Worm (Caenorhabditis elegans) whole organism, L4 larva: ENCODE measurements around the gene flp-15.
A peak's percentile ranks its signal among the peaks of the same experiment; 100 is the strongest.

Experiments
- F37D6.2 ChIP-seq: sonication (generic microtip); optimal IDR thresholded peaks from 2 replicates; lab custom pipeline; 2016; ENCODE audit warnings: mild to moderate bottlenecking, missing genetic modification characterization, missing compliant biosample characterization
- F49E8.2 ChIP-seq: sonication (generic microtip); optimal IDR thresholded peaks from 2 replicates; lab custom pipeline; 2016; ENCODE audit warnings: missing compliant biosample characterization, mild to moderate bottlenecking, missing genetic modification characterization, borderline replicate concordance
- T20F7.1 ChIP-seq: fragments of 200-800 bp; sonication (Bioruptor generic); optimal IDR thresholded peaks from 2 replicates; lab custom pipeline; 2018; ENCODE audit warnings: mild to moderate bottlenecking, missing genetic modification characterization, missing compliant biosample characterization
- T26A8.4 ChIP-seq: fragments of 200-800 bp; sonication (Bioruptor generic); IDR thresholded peaks from 2 replicates; pipeline ENCODE4 v1.3.6; 2022; ENCODE audit warnings: missing genetic modification characterization, missing compliant biosample characterization
- Y105C5A.15 ChIP-seq: fragments of 200-800 bp; sonication (Bioruptor generic); IDR thresholded peaks from 2 replicates; pipeline ENCODE4 v1.3.6; 2022; ENCODE audit warnings: missing genetic modification characterization, missing compliant biosample characterization
- ZK546.5 ChIP-seq, 2 experiments: sonication (generic microtip); optimal IDR thresholded peaks; 2 replicates each; lab custom pipeline; 2017; ENCODE audit warnings: missing biosample characterization in 2 of 2, missing genetic modification characterization in 2 of 2
- attf-4 ChIP-seq: sonication (generic microtip); optimal IDR thresholded peaks from 3 replicates; lab custom pipeline; 2017; ENCODE audit warnings: missing biosample characterization, missing genetic modification characterization
- ceh-62 ChIP-seq: sonication (generic microtip); optimal IDR thresholded peaks from 2 replicates; lab custom pipeline; 2017; ENCODE audit warnings: missing biosample characterization, missing genetic modification characterization
- ceh-82 ChIP-seq: sonication (generic microtip); optimal IDR thresholded peaks from 2 replicates; lab custom pipeline; 2017; ENCODE audit warnings: missing biosample characterization, missing genetic modification characterization
- daf-16 ChIP-seq, 3 experiments: sonication (generic microtip); optimal IDR thresholded peaks; 2 replicates each; lab custom pipeline; 2016 to 2017; ENCODE audit warnings: missing genetic modification characterization in 3 of 3, missing genetic modification reagents in 3 of 3, mild to moderate bottlenecking in 2 of 3, missing compliant biosample characterization in 2 of 3, missing biosample characterization in 1 of 3, moderate library complexity in 1 of 3
- daf-19 ChIP-seq: fragments of 200-800 bp; sonication (Bioruptor generic); conservative IDR thresholded peaks from 2 replicates; pipeline ENCODE4 v1.3.6; 2022; ENCODE audit warnings: missing genetic modification characterization, missing compliant biosample characterization
- dmd-9 ChIP-seq: fragments of 200-800 bp; sonication (Bioruptor generic); IDR thresholded peaks from 2 replicates; pipeline ENCODE4 v1.3.6; 2022; ENCODE audit warnings: missing genetic modification reagents, missing genetic modification characterization, missing compliant biosample characterization
- dve-1 ChIP-seq: sonication (generic microtip); optimal IDR thresholded peaks from 2 replicates; lab custom pipeline; 2017; ENCODE audit warnings: antibody characterized with exemption, mild to moderate bottlenecking, missing genetic modification characterization, missing compliant biosample characterization; ENCODE audit not compliant: insufficient read depth
- egl-43 ChIP-seq: fragments of 200-800 bp; sonication (Bioruptor generic); IDR thresholded peaks from 2 replicates; pipeline ENCODE4 v1.3.6; 2022; ENCODE audit warnings: missing genetic modification reagents, missing genetic modification characterization, missing compliant biosample characterization
- fos-1 ChIP-seq: fragments of 150-350 bp; optimal IDR thresholded peaks from 2 replicates; lab custom pipeline; 2014; ENCODE audit warnings: missing biosample characterization, missing genetic modification characterization
- hif-1 ChIP-seq, 2 experiments: sonication (generic microtip); optimal IDR thresholded peaks; 2 replicates each; lab custom pipeline; 2016 to 2017; ENCODE audit warnings: missing compliant biosample characterization in 2 of 2, missing genetic modification characterization in 2 of 2, missing genetic modification reagents in 2 of 2, missing genotype in 2 of 2, mild to moderate bottlenecking in 1 of 2
- hlh-11 ChIP-seq: fragments of 200-800 bp; sonication (Bioruptor generic); optimal IDR thresholded peaks from 2 replicates; lab custom pipeline; 2018; ENCODE audit warnings: mild to moderate bottlenecking, missing genetic modification characterization, missing compliant biosample characterization
- hmg-1.1 ChIP-seq: fragments of 200-800 bp; sonication (Bioruptor generic); IDR thresholded peaks from 2 replicates; pipeline ENCODE4 v1.3.6; 2022; ENCODE audit warnings: missing genetic modification reagents, missing genetic modification characterization, missing compliant biosample characterization
- lim-7 ChIP-seq: fragments of 200-800 bp; sonication (Bioruptor generic); IDR thresholded peaks from 2 replicates; pipeline ENCODE4 v1.3.6; 2022; ENCODE audit warnings: missing genetic modification characterization, missing compliant biosample characterization
- lin-38 ChIP-seq: fragments of 200-800 bp; sonication (Bioruptor generic); IDR thresholded peaks from 2 replicates; pipeline ENCODE4 v1.3.6; 2022; ENCODE audit warnings: missing genetic modification reagents, missing genetic modification characterization, missing compliant biosample characterization
- lsy-2 ChIP-seq, 2 experiments: fragments of 150-350 bp in 1 of 2; sonication (generic microtip) in 1 of 2; optimal IDR thresholded peaks; 2 replicates each; lab custom pipeline; 2014 to 2017; ENCODE audit warnings: missing biosample characterization in 2 of 2, missing genetic modification characterization in 2 of 2
- madf-5 ChIP-seq, 2 experiments: fragments of 200-800 bp; sonication (Bioruptor generic); IDR thresholded peaks; 2 replicates each; pipeline ENCODE4 v1.3.6; 2022; ENCODE audit warnings: missing compliant biosample characterization in 2 of 2, missing genetic modification characterization in 2 of 2
- madf-9 ChIP-seq: fragments of 200-800 bp; sonication (Bioruptor generic); conservative IDR thresholded peaks from 2 replicates; pipeline ENCODE4 v1.3.6; 2022; ENCODE audit warnings: missing genetic modification reagents, missing genetic modification characterization, missing compliant biosample characterization
- mep-1 ChIP-seq: fragments of 150-350 bp; sonication (generic microtip); optimal IDR thresholded peaks from 3 replicates; lab custom pipeline; 2014; ENCODE audit warnings: missing biosample characterization, missing genetic modification characterization
- mes-2 ChIP-seq: sonication (generic microtip); optimal IDR thresholded peaks from 2 replicates; lab custom pipeline; 2016; ENCODE audit warnings: missing genotype, mild to moderate bottlenecking, missing genetic modification characterization, missing compliant biosample characterization; ENCODE audit not compliant: poor library complexity, severe bottlenecking
- mxl-3 ChIP-seq: fragments of 200-800 bp; sonication (Bioruptor generic); optimal IDR thresholded peaks from 2 replicates; lab custom pipeline; 2018; ENCODE audit warnings: mild to moderate bottlenecking, missing genetic modification characterization, missing compliant biosample characterization
- nhr-111 ChIP-seq: fragments of 200-800 bp; sonication (Bioruptor generic); optimal IDR thresholded peaks from 2 replicates; lab custom pipeline; 2018; ENCODE audit warnings: mild to moderate bottlenecking, missing genetic modification characterization, missing compliant biosample characterization
- nhr-25 ChIP-seq: sonication (generic microtip); optimal IDR thresholded peaks from 2 replicates; lab custom pipeline; 2017; ENCODE audit warnings: missing genetic modification characterization, mild to moderate bottlenecking, missing compliant biosample characterization, antibody characterized with exemption, moderate library complexity, borderline replicate concordance; ENCODE audit not compliant: insufficient read depth
- nhr-28 ChIP-seq: fragments of 150-350 bp; optimal IDR thresholded peaks from 2 replicates; lab custom pipeline; 2014; ENCODE audit warnings: missing biosample characterization, missing genetic modification characterization
- nhr-42 ChIP-seq: fragments of 200-800 bp; sonication (Bioruptor generic); IDR thresholded peaks from 2 replicates; pipeline ENCODE4 v1.3.6; 2022; ENCODE audit warnings: missing genetic modification characterization, missing compliant biosample characterization
- nhr-6 ChIP-seq: fragments of 150-350 bp; optimal IDR thresholded peaks from 2 replicates; lab custom pipeline; 2014; ENCODE audit warnings: missing biosample characterization, missing genetic modification characterization
- nhr-76 ChIP-seq: fragments of 150-350 bp; optimal IDR thresholded peaks from 2 replicates; lab custom pipeline; 2014; ENCODE audit warnings: missing biosample characterization, missing genetic modification characterization
- pha-4 ChIP-seq, 2 experiments: fragments of 150-350 bp in 1 of 2; fragments of 200-800 bp in 1 of 2; sonication (Bioruptor generic) in 1 of 2; IDR thresholded peaks in 1 of 2; optimal IDR thresholded peaks in 1 of 2; 2 replicates each; pipeline versions ENCODE4 v1.3.6 to Lab custom; 2014 to 2022; ENCODE audit warnings: missing genetic modification characterization in 2 of 2, missing genetic modification reagents in 2 of 2, missing biosample characterization in 1 of 2, missing compliant biosample characterization in 1 of 2
- pqm-1 ChIP-seq: sonication (generic microtip); optimal IDR thresholded peaks from 2 replicates; lab custom pipeline; 2017; ENCODE audit warnings: missing biosample characterization, missing genetic modification characterization
- set-16 ChIP-seq: fragments of 200-800 bp; sonication (Bioruptor generic); IDR thresholded peaks from 2 replicates; pipeline ENCODE4 v1.3.6; 2022; ENCODE audit warnings: missing genetic modification reagents, missing genetic modification characterization, missing compliant biosample characterization
- skn-1 ChIP-seq: fragments of 150-350 bp; optimal IDR thresholded peaks from 2 replicates; lab custom pipeline; 2014; ENCODE audit warnings: missing biosample characterization, missing genetic modification characterization
- snpc-1.2 ChIP-seq: fragments of 200-800 bp; sonication (Bioruptor generic); IDR thresholded peaks from 2 replicates; pipeline ENCODE4 v1.3.6; 2022; ENCODE audit warnings: missing genetic modification reagents, missing genetic modification characterization, missing compliant biosample characterization
- spr-3 ChIP-seq: fragments of 200-800 bp; sonication (Bioruptor generic); optimal IDR thresholded peaks from 2 replicates; lab custom pipeline; 2018; ENCODE audit warnings: mild to moderate bottlenecking, missing genetic modification characterization, missing compliant biosample characterization
- unc-62 ChIP-seq, 3 experiments: fragments of 150-350 bp in 1 of 3; sonication (generic microtip); optimal IDR thresholded peaks in 2 of 3; peaks in 1 of 3; 1 replicate in 1 of 3; 2 replicates in 2 of 3; lab custom pipeline; 2014 to 2017; ENCODE audit warnings: missing biosample characterization in 3 of 3, missing genetic modification characterization in 3 of 3, missing genetic modification reagents in 3 of 3, missing genotype in 1 of 3
- zfp-3 ChIP-seq: fragments of 200-800 bp; sonication (Bioruptor generic); conservative IDR thresholded peaks from 2 replicates; pipeline ENCODE4 v1.3.6; 2022; ENCODE audit warnings: missing genetic modification reagents, missing genetic modification characterization, missing compliant biosample characterization
- zip-2 ChIP-seq: fragments of 150-350 bp; optimal IDR thresholded peaks from 2 replicates; lab custom pipeline; 2014; ENCODE audit warnings: missing biosample characterization, missing genetic modification characterization

The flp-15 gene

DNA sequence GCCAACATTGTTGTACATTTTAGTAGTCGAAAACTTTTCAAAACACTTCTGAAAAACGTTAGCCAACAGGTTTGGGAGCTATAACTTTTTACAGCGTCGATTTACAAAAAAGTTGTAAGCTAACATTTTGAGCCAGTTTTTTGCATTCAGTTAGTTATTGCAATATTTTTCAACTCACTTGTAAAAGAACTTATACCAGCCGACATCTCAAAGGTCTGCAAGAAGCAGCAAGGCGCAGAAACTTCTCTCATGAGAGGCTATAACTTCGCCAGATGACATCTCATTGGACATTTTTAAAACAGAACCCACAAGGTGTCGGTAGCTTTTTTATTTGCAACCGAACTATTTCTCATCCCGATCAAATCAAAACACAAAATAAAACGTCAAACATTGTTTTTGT lies 1.9 kb upstream of the flp-15 start:
- TF ChIP-seq ceh-62 (tag; lab: Kevin White, UChicago): no peak
- TF ChIP-seq unc-62 (GFP tag; optimal IDR thresholded peaks at IDR 0.05 in 1 of 2; lab: Kevin White, UChicago): peak in 1 of 2 experiments; percentile 92
- no peak for TF ChIP-seq unc-62 (tag; optimal IDR thresholded peaks at IDR 0.05; lab: Kevin White, UChicago)

DNA sequence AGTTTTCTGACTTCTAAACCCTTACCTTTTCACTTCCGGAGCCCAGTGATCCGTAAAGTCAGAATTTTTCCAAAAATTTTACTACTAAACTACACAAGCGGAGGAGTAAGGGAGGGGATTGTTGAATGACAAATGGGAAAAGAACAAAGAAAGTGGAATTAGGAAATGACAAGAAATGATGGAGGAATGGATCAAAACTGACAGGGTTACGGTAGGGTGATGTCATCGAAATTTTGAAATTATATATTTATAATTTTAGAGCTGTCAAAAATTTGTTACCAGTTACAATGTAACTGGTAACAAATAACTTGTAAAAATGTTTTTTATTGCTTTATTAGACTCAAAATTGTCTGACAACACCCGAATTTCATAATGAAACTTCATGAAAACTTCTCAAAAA lies 1.2 kb downstream of the flp-15 start:
- TF ChIP-seq nhr-76 (tag; lab: Kevin White, UChicago): no peak
- no peak for TF ChIP-seq ceh-82 (tag; lab: Kevin White, UChicago)
- peak in 1 of 2 experiments; percentile 42 for TF ChIP-seq lsy-2 (tag; optimal IDR thresholded peaks at IDR 0.05; lab: Kevin White, UChicago)
- no peak for TF ChIP-seq set-16 (GFP tag; lab: Robert Waterston, UW)
- peak in 1 of 2 experiments; percentile 64 for TF ChIP-seq unc-62 (GFP tag; optimal IDR thresholded peaks at IDR 0.05 in 1 of 2; lab: Kevin White, UChicago)
- no peak for TF ChIP-seq unc-62 (tag; optimal IDR thresholded peaks at IDR 0.05; lab: Kevin White, UChicago)
- no peak for TF ChIP-seq hif-1 (tag; optimal IDR thresholded peaks at IDR 0.05; lab: Kevin White, UChicago)
- no peak for TF ChIP-seq dmd-9
- TF ChIP-seq nhr-6 (tag; lab: Kevin White, UChicago): no peak
- no peak for TF ChIP-seq madf-5 (GFP tag; IDR thresholded peaks at IDR 0.05; lab: Robert Waterston, UW)
- no peak for TF ChIP-seq F49E8.2 (tag; lab: Kevin White, UChicago)

DNA sequence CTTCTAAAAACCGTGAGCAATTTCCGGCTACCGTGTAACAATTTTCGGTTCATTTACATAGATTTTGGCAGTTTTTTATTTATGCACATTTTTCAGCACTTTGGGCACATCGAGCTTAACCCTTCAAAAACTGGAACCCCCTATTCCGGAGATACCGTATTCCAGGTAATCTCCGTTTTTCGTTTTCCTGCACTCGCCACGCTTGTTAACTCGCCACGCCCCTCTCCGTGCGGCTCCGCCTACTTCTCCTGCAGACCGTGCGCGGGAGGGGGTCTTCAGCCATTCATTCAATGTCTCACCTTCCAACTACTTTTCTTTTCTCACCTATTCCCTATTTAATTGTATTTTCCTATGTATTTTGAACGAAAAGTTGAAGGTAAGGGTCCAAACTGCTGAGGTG lies 7.5 kb downstream of the flp-15 start:
- TF ChIP-seq Y105C5A.15 (GFP tag; lab: Robert Waterston, UW) (no peak), T20F7.1 (GFP tag; lab: Kevin White, UChicago) (no peak), egl-43 (0 out of 2 replicates have a peak, but pooled peaks have one; percentile 45), set-16 (GFP tag; lab: Robert Waterston, UW) (peak; percentile 32; the same call in 1 of the 2 replicates), fos-1 (tag; lab: Kevin White, UChicago) (no peak)

DNA sequence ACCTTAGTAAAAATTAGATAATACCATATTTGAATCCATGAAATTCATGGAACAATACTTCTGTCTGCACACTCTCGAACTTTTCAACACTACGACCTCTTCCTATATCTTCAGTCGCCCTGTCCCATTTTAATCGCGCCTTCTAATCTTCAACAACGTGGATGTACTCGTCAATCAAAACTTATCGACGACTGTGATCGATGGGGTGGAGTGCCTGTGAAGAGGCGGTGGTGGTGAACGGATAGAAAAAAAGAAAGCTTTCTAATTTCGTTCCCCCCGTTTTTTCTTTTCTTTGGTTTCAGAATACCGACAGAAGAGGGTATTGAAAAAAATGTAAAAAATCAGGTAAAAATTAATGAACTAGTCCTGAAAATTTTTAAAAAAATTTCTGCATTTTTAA lies 8.6 kb downstream of the flp-15 start:
- no peak for TF ChIP-seq ZK546.5 (tag; optimal IDR thresholded peaks at IDR 0.05; lab: Kevin White, UChicago)

DNA sequence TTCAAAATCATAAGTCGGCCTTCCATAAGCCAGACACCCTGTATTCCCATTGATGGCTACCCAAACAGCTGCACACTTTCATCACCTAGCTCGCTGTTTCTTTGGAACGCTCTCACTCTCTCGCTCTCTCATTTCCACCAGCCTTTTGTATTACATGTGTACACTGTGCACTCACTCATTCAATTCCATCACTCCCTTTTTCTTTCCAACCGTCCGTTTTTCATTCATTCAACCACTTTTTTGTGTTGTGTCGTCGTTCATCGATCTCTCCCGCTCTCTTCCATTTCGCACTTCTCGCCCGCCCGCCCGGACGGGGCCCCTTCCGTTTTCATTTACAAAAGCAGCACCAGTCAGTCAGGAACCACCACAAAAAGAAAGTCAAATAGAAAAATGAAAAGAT lies 9.7 kb downstream of the flp-15 start:
- no peak for TF ChIP-seq zfp-3 (GFP tag; lab: Robert Waterston, UW)
- TF ChIP-seq daf-19: no peak
- TF ChIP-seq lin-38: no peak
- peak; percentile 16 for TF ChIP-seq dve-1 (tag; lab: Kevin White, UChicago)
- TF ChIP-seq mes-2 (tag; lab: Kevin White, UChicago): peak; percentile 36
- TF ChIP-seq lsy-2 (tag; optimal IDR thresholded peaks at IDR 0.05; lab: Kevin White, UChicago): no peak
- TF ChIP-seq lim-7: 0 out of 2 replicates have a peak, but pooled peaks have one; percentile 35
- TF ChIP-seq nhr-25: no peak
- no peak for TF ChIP-seq madf-9
- no peak for TF ChIP-seq hmg-1.1 (GFP tag; lab: Robert Waterston, UW)
- TF ChIP-seq nhr-111: no peak
- peak; percentile 40 for TF ChIP-seq hlh-11 (tag; lab: Kevin White, UChicago)
- TF ChIP-seq pha-4 (GFP tag; IDR thresholded peaks at IDR 0.05; lab: Robert Waterston, UW): no peak
- TF ChIP-seq pha-4 (tag; optimal IDR thresholded peaks at IDR 0.05; lab: Kevin White, UChicago): peak; percentile 19
- no peak for TF ChIP-seq skn-1 (tag; lab: Kevin White, UChicago)
- TF ChIP-seq daf-16 (GFP tag; optimal IDR thresholded peaks at IDR 0.05; lab: Kevin White, UChicago): no peak
- peak; percentile 28 for TF ChIP-seq daf-16 (tag; optimal IDR thresholded peaks at IDR 0.05; lab: Kevin White, UChicago)
- TF ChIP-seq spr-3 (GFP tag; lab: Kevin White, UChicago): no peak
- no peak for TF ChIP-seq F37D6.2 (tag; lab: Kevin White, UChicago)
- no peak for TF ChIP-seq nhr-42 (GFP tag; lab: Robert Waterston, UW)
- TF ChIP-seq T26A8.4 (GFP tag; lab: Robert Waterston, UW): no peak
- no peak for TF ChIP-seq snpc-1.2
- peak; percentile 51 for TF ChIP-seq mep-1 (tag; lab: Kevin White, UChicago)
- TF ChIP-seq mxl-3 (GFP tag; lab: Kevin White, UChicago): no peak
- TF ChIP-seq nhr-28: peak; percentile 34
- TF ChIP-seq ceh-82 (tag; lab: Kevin White, UChicago): no peak
- TF ChIP-seq pqm-1 (tag; lab: Kevin White, UChicago): peak; percentile 31
- TF ChIP-seq zip-2 (tag; lab: Kevin White, UChicago): no peak
- TF ChIP-seq attf-4 (tag; lab: Kevin White, UChicago): no peak
